Fruit fly (Drosophila melanogaster): ENCODE results near the gene CG31140.

CG31140 gene

DNA sequence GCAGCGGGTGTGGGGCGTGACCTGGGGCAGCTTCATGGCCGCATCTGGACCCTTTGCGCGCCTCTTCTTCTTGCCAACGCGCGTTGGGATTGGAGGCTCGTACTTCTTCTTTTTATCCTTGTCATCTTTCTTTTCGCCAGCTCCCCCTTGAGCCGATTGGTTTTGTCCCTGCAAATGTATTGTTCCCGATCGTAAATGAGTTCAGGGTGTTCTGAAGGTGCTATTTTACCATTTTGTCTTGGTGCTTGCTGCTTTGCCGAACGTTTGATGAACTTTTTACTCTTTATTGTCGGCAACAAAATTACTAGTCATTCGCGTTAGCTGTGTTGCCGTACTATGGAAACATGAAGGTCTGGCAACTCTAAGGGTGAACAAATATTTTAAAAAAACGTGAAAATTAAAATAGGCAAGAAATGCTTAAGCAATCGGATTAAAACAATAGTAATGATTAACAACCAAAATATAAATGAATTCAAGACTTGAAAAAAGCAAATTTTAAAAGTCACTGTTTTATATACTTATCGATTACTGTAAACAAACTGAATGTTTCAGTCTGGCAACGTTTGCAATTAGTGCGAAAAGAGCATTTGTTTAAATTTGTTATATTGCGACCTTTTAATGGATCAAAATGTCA, 31.8 kb upstream of the CG31140 start, which contains the start of the genes Rpt2 and CG13599 (continued):
- TF ChIP-seq Ets97D (GFP tag; optimal IDR thresholded peaks at IDR 0.05), result peak; percentile 69
- TF ChIP-seq Nf-YC (tag; optimal IDR thresholded peaks at IDR 0.05), result peak; percentile 24
- TF ChIP-seq lilli (GFP tag; optimal IDR thresholded peaks at IDR 0.05), result peak; percentile 34
- peak; percentile 44 for TF ChIP-seq CG2120 (GFP tag; optimal IDR thresholded peaks at IDR 0.05)
- TF ChIP-seq CG8765 (GFP tag; IDR thresholded peaks at IDR 0.05), result no peak
- peak; percentile 12 for TF ChIP-seq HLH54F (GFP tag; optimal IDR thresholded peaks at IDR 0.05)
- no peak for TF ChIP-seq Side (GFP tag; optimal IDR thresholded peaks at IDR 0.05)
- TF ChIP-seq cg (GFP tag; optimal IDR thresholded peaks at IDR 0.05), result no peak
- no peak for TF ChIP-seq Optix (GFP tag; IDR thresholded peaks at IDR 0.05)
- no peak for TF ChIP-seq Drgx (GFP tag; IDR thresholded peaks at IDR 0.05)
- no peak for TF ChIP-seq Hr78 (GFP tag; optimal IDR thresholded peaks at IDR 0.05)
- TF ChIP-seq so (GFP tag; IDR thresholded peaks at IDR 0.05), result no peak
- TF ChIP-seq CG11504 (tag; optimal IDR thresholded peaks at IDR 0.05), result no peak
- peak; percentile 9 for TF ChIP-seq CG34376 (GFP tag; optimal IDR thresholded peaks at IDR 0.05)
- no peak for TF ChIP-seq CrebB (tag; optimal IDR thresholded peaks at IDR 0.05)
- TF ChIP-seq ato (GFP tag; IDR thresholded peaks at IDR 0.05; ENCODE audit: partially characterized antibody), result peak; percentile 8; the same call in 1 of the 2 replicates
- TF ChIP-seq Hmr (GFP tag; optimal IDR thresholded peaks at IDR 0.05), result no peak
- TF ChIP-seq vnd (GFP tag; IDR thresholded peaks at IDR 0.05; ENCODE audit: partially characterized antibody), result 0 out of 3 replicates have a peak, but pooled peaks have one; percentile 44
- TF ChIP-seq Jarid2 (GFP tag; optimal IDR thresholded peaks at IDR 0.05), result no peak
- TF ChIP-seq otp (GFP tag; IDR thresholded peaks at IDR 0.05), result no peak
- no peak for TF ChIP-seq chm (GFP tag; IDR thresholded peaks at IDR 0.05)
- TF ChIP-seq C15 (GFP tag; IDR thresholded peaks at IDR 0.05), result no peak
- TF ChIP-seq CG3281 (GFP tag; optimal IDR thresholded peaks at IDR 0.05), result no peak
- no peak for TF ChIP-seq ftz-f1 (GFP tag; optimal IDR thresholded peaks at IDR 0.05)
- TF ChIP-seq CG4360 (GFP tag; IDR thresholded peaks at IDR 0.05), result no peak
- no peak for TF ChIP-seq sob (GFP tag; IDR thresholded peaks at IDR 0.05)
- no peak for TF ChIP-seq CG4730 (GFP tag; IDR thresholded peaks at IDR 0.05)
- TF ChIP-seq Dref (GFP tag; IDR thresholded peaks at IDR 0.05), result peak; percentile 67
- TF ChIP-seq CG13123 (GFP tag; optimal IDR thresholded peaks at IDR 0.05), result no peak
- TF ChIP-seq gcm2 (GFP tag; optimal IDR thresholded peaks at IDR 0.05), result no peak
- no peak for TF ChIP-seq CG10654 (GFP tag; optimal IDR thresholded peaks at IDR 0.05)
- no peak for TF ChIP-seq eve (GFP tag; optimal IDR thresholded peaks at IDR 0.05)
- no peak for TF ChIP-seq danr (GFP tag; IDR thresholded peaks at IDR 0.05)
- TF ChIP-seq CG17912 (GFP tag; optimal IDR thresholded peaks at IDR 0.05), result no peak
- TF ChIP-seq CG1233 (GFP tag; optimal IDR thresholded peaks at IDR 0.05), result no peak
- no peak for TF ChIP-seq CG11398 (GFP tag; optimal IDR thresholded peaks at IDR 0.05)
- TF ChIP-seq CG42726 (GFP tag; IDR thresholded peaks at IDR 0.05; ENCODE audit: partially characterized antibody), result no peak
- peak; percentile 96 for TF ChIP-seq CG4617 (GFP tag; optimal IDR thresholded peaks at IDR 0.05; ENCODE audit: borderline replicate concordance)
- TF ChIP-seq CG7928 (GFP tag; optimal IDR thresholded peaks at IDR 0.05), result no peak
- no peak for TF ChIP-seq psq (GFP tag; optimal IDR thresholded peaks at IDR 0.05)
- no peak for TF ChIP-seq Dfd (GFP tag; optimal IDR thresholded peaks at IDR 0.05)
- TF ChIP-seq Asciz (GFP tag; optimal IDR thresholded peaks at IDR 0.05), result no peak
- no peak for TF ChIP-seq CG9437 (GFP tag; optimal IDR thresholded peaks at IDR 0.05)
- no peak for TF ChIP-seq B-H1 (GFP tag; IDR thresholded peaks at IDR 0.05)
- peak; percentile 11 for TF ChIP-seq gcm (GFP tag; optimal IDR thresholded peaks at IDR 0.05)
- TF ChIP-seq ranshi (GFP tag; IDR thresholded peaks at IDR 0.05), result no peak
- no peak for TF ChIP-seq Hand (GFP tag; optimal IDR thresholded peaks at IDR 0.05)
- TF ChIP-seq YL-1 (GFP tag; optimal IDR thresholded peaks at IDR 0.05), result peak; percentile 88
- peak; percentile 22 for TF ChIP-seq Xbp1 (GFP tag; optimal IDR thresholded peaks at IDR 0.05)
- TF ChIP-seq en (GFP tag; optimal IDR thresholded peaks at IDR 0.05), result no peak
- no peak for TF ChIP-seq Taf1 (GFP tag; IDR thresholded peaks at IDR 0.05)

Measured in whole organism, embryonic.